Fruit fly (Drosophila melanogaster) whole organism, embryonic: ENCODE data around the gene dally.

Experiments used
- CG10366 ChIP-seq: fragments of 200-800 bp; sonication (Bioruptor generic); IDR thresholded peaks from 2 replicates; pipeline ENCODE4 v1.3.6; 2022; ENCODE audit warnings: missing biosample characterization, missing genetic modification characterization
- CG10979 ChIP-seq: fragments of 200-800 bp; sonication (Bioruptor generic); optimal IDR thresholded peaks from 2 replicates; lab custom pipeline; 2018; ENCODE audit warnings: missing biosample characterization, mild to moderate bottlenecking, missing genetic modification characterization, moderate library complexity
- CG11560 ChIP-seq: fragments of 200-800 bp; sonication (Bioruptor generic); IDR thresholded peaks from 3 replicates; pipeline ENCODE4 v1.3.6; 2022; ENCODE audit warnings: missing biosample characterization, missing genetic modification characterization
- CG11695 ChIP-seq: fragments of 200-800 bp; sonication (Bioruptor generic); IDR thresholded peaks from 3 replicates; pipeline ENCODE4 v1.3.6; 2022; ENCODE audit warnings: missing biosample characterization, missing genetic modification characterization
- CG12071 ChIP-seq: fragments of 200-800 bp; sonication (Bioruptor generic); optimal IDR thresholded peaks from 3 replicates; lab custom pipeline; 2018; ENCODE audit warnings: missing biosample characterization, mild to moderate bottlenecking, missing genetic modification characterization
- CG12299 ChIP-seq: fragments of 200-800 bp; sonication (Bioruptor generic); optimal IDR thresholded peaks from 2 replicates; lab custom pipeline; 2018; ENCODE audit warnings: missing biosample characterization, mild to moderate bottlenecking, missing genetic modification characterization
- CG13424 ChIP-seq: fragments of 200-800 bp; sonication (Bioruptor generic); optimal IDR thresholded peaks from 2 replicates; lab custom pipeline; 2019; ENCODE audit warnings: missing biosample characterization, mild to moderate bottlenecking, missing genetic modification characterization, moderate library complexity
- CG14014 ChIP-seq: fragments of 200-800 bp; sonication (Bioruptor generic); IDR thresholded peaks from 2 replicates; pipeline ENCODE4 v1.3.6; 2022; ENCODE audit warnings: missing biosample characterization, missing genetic modification characterization
- CG14710 ChIP-seq: fragments of 200-800 bp; sonication (Bioruptor generic); optimal IDR thresholded peaks from 3 replicates; lab custom pipeline; 2019; ENCODE audit warnings: missing biosample characterization, mild to moderate bottlenecking, missing genetic modification characterization, moderate library complexity
- CG15479 ChIP-seq: fragments of 200-800 bp; sonication (Bioruptor generic); optimal IDR thresholded peaks from 3 replicates; lab custom pipeline; 2019; ENCODE audit warnings: missing biosample characterization, mild to moderate bottlenecking, missing genetic modification characterization, moderate library complexity
- CG16815 ChIP-seq: fragments of 200-800 bp; sonication (Bioruptor generic); optimal IDR thresholded peaks from 3 replicates; lab custom pipeline; 2017; ENCODE audit warnings: missing biosample characterization, mild to moderate bottlenecking, missing genetic modification characterization
- CG17912 ChIP-seq: fragments of 200-800 bp; sonication (Bioruptor generic); optimal IDR thresholded peaks from 2 replicates; lab custom pipeline; 2018; ENCODE audit warnings: missing biosample characterization, mild to moderate bottlenecking, missing genetic modification characterization
- CG18476 ChIP-seq: fragments of 200-800 bp; sonication (Bioruptor generic); optimal IDR thresholded peaks from 2 replicates; lab custom pipeline; 2016; ENCODE audit warnings: missing biosample characterization, mild to moderate bottlenecking, missing genetic modification characterization
- CG2678 ChIP-seq: fragments of 200-800 bp; sonication (Bioruptor generic); optimal IDR thresholded peaks from 3 replicates; lab custom pipeline; 2019; ENCODE audit warnings: missing biosample characterization, mild to moderate bottlenecking, missing genetic modification characterization, moderate library complexity
- CG2889 ChIP-seq: fragments of 200-800 bp; sonication (Bioruptor generic); IDR thresholded peaks from 3 replicates; pipeline ENCODE4 v1.3.6; 2022; ENCODE audit warnings: missing biosample characterization, missing genetic modification characterization
- CG30403 ChIP-seq: fragments of 200-800 bp; sonication (Bioruptor generic); optimal IDR thresholded peaks from 3 replicates; lab custom pipeline; 2016; ENCODE audit warnings: missing biosample characterization, missing genetic modification characterization
- CG30431 ChIP-seq: fragments of 200-800 bp; sonication (Bioruptor generic); optimal IDR thresholded peaks from 2 replicates; lab custom pipeline; 2017; ENCODE audit warnings: missing biosample characterization, missing genetic modification characterization
- CG32772 ChIP-seq: fragments of 200-800 bp; sonication (Bioruptor generic); IDR thresholded peaks from 2 replicates; pipeline ENCODE4 v1.3.6; 2022; ENCODE audit warnings: missing biosample characterization, missing genetic modification characterization
- CG6654 ChIP-seq: fragments of 200-800 bp; sonication (Bioruptor generic); optimal IDR thresholded peaks from 2 replicates; lab custom pipeline; 2017; ENCODE audit warnings: missing biosample characterization, mild to moderate bottlenecking, missing genetic modification characterization
- CG6683 ChIP-seq: fragments of 200-800 bp; sonication (Bioruptor generic); optimal IDR thresholded peaks from 2 replicates; lab custom pipeline; 2017; ENCODE audit warnings: missing biosample characterization, mild to moderate bottlenecking, missing genetic modification characterization, missing genetic modification reagents
- CG8359 ChIP-seq: fragments of 200-800 bp; sonication (Bioruptor generic); optimal IDR thresholded peaks from 2 replicates; lab custom pipeline; 2017; ENCODE audit warnings: missing biosample characterization, mild to moderate bottlenecking, missing genetic modification characterization, borderline replicate concordance
- CG9797 ChIP-seq: fragments of 200-800 bp; sonication (Bioruptor generic); optimal IDR thresholded peaks from 3 replicates; lab custom pipeline; 2018; ENCODE audit warnings: missing biosample characterization, mild to moderate bottlenecking, missing genetic modification characterization
- CG9817 ChIP-seq: fragments of 200-800 bp; sonication (Bioruptor generic); optimal IDR thresholded peaks from 2 replicates; lab custom pipeline; 2018; ENCODE audit warnings: missing biosample characterization, mild to moderate bottlenecking, missing genetic modification characterization, moderate library complexity
- D ChIP-seq, 2 experiments: fragments of 200-800 bp in 1 of 2; fragments of >200 bp in 1 of 2; sonication (Bioruptor generic) in 1 of 2; optimal IDR thresholded peaks; 2 replicates in 1 of 2; 3 replicates in 1 of 2; lab custom pipeline; 2017; ENCODE audit warnings: mild to moderate bottlenecking in 1 of 2, missing biosample characterization in 1 of 2, missing genetic modification characterization in 1 of 2, missing genetic modification reagents in 1 of 2
- D19A ChIP-seq: fragments of 200-800 bp; optimal IDR thresholded peaks from 3 replicates; lab custom pipeline; 2019; ENCODE audit warnings: missing biosample characterization, mild to moderate bottlenecking, missing genetic modification characterization, moderate library complexity
- Dbx ChIP-seq: fragments of 200-800 bp; sonication (Bioruptor generic); IDR thresholded peaks from 3 replicates; pipeline ENCODE4 v1.3.6; 2022; ENCODE audit warnings: missing biosample characterization, missing genetic modification characterization
- Dek ChIP-seq: fragments of 200-800 bp; sonication (Bioruptor generic); optimal IDR thresholded peaks from 3 replicates; lab custom pipeline; 2019; ENCODE audit warnings: missing biosample characterization, mild to moderate bottlenecking, missing genetic modification characterization, moderate library complexity
- Dip3 ChIP-seq: fragments of 200-800 bp; sonication (Bioruptor generic); optimal IDR thresholded peaks from 3 replicates; lab custom pipeline; 2016; ENCODE audit warnings: missing biosample characterization, missing genetic modification characterization
- E2f2 ChIP-seq: fragments of 200-800 bp; sonication (Bioruptor generic); IDR thresholded peaks from 2 replicates; pipeline ENCODE4 v1.3.6; 2022; ENCODE audit warnings: missing biosample characterization, missing genetic modification characterization
- H2.0 ChIP-seq: fragments of 200-800 bp; sonication (Bioruptor generic); IDR thresholded peaks from 2 replicates; pipeline ENCODE4 v1.3.6; 2022; ENCODE audit warnings: missing biosample characterization, missing genetic modification characterization
- Lhr ChIP-seq: fragments of 200-800 bp; sonication (Bioruptor generic); optimal IDR thresholded peaks from 3 replicates; lab custom pipeline; 2017; ENCODE audit warnings: mild to moderate bottlenecking, missing biosample characterization, missing genetic modification reagents, missing genetic modification characterization
- MTF-1 ChIP-seq: fragments of 200-800 bp; sonication (Bioruptor generic); optimal IDR thresholded peaks from 2 replicates; lab custom pipeline; 2018; ENCODE audit warnings: missing biosample characterization, mild to moderate bottlenecking, missing genetic modification characterization, borderline replicate concordance
- Med ChIP-seq: fragments of 200-800 bp; sonication (Bioruptor generic); peaks from one replicate; lab custom pipeline; 2016; ENCODE audit warnings: missing biosample characterization, missing genetic modification characterization, mild to moderate bottlenecking, inconsistent platforms, moderate library complexity
- Oaz ChIP-seq: fragments of 200-800 bp; sonication (Bioruptor generic); IDR thresholded peaks from 2 replicates; pipeline ENCODE4 v1.3.6; 2022; ENCODE audit warnings: missing biosample characterization, missing genetic modification characterization
- Rfx ChIP-seq: fragments of 200-800 bp; sonication (Bioruptor generic); IDR thresholded peaks from 2 replicates; pipeline ENCODE4 v1.3.6; 2022; ENCODE audit warnings: missing biosample characterization, missing genetic modification characterization
- YL-1 ChIP-seq: fragments of 200-800 bp; sonication (Bioruptor generic); optimal IDR thresholded peaks from 3 replicates; lab custom pipeline; 2017; ENCODE audit warnings: missing biosample characterization, mild to moderate bottlenecking, missing genetic modification characterization
- al ChIP-seq: fragments of 200-800 bp; sonication (Bioruptor generic); IDR thresholded peaks from 2 replicates; pipeline ENCODE4 v1.3.6; 2022; ENCODE audit warnings: missing biosample characterization, missing genetic modification characterization
- ase ChIP-seq: fragments of 200-800 bp; sonication (Bioruptor generic); IDR thresholded peaks from 3 replicates; pipeline ENCODE4 v1.3.6; 2022; ENCODE audit warnings: missing biosample characterization, missing genetic modification characterization
- bcd ChIP-seq: fragments of 200-800 bp; sonication (Bioruptor generic); optimal IDR thresholded peaks from 2 replicates; lab custom pipeline; 2017; ENCODE audit warnings: missing biosample characterization, mild to moderate bottlenecking, missing genetic modification characterization
- chif ChIP-seq, 2 experiments: fragments of 200-800 bp; sonication (Bioruptor generic); optimal IDR thresholded peaks; 3 replicates each; lab custom pipeline; 2016; ENCODE audit warnings: missing biosample characterization in 2 of 2, missing genetic modification characterization in 2 of 2
- crol ChIP-seq: fragments of 200-800 bp; sonication (Bioruptor generic); IDR thresholded peaks from 2 replicates; pipeline ENCODE4 v1.3.6; 2022; ENCODE audit warnings: missing biosample characterization, missing genetic modification characterization
- dysf ChIP-seq: fragments of 200-800 bp; sonication (Bioruptor generic); IDR thresholded peaks from 3 replicates; pipeline ENCODE4 v1.3.6; 2022; ENCODE audit warnings: missing biosample characterization, missing genetic modification characterization
- gsb-n ChIP-seq: fragments of 200-800 bp; sonication (Bioruptor generic); optimal IDR thresholded peaks from 3 replicates; lab custom pipeline; 2018; ENCODE audit warnings: missing biosample characterization, mild to moderate bottlenecking, missing genetic modification characterization
- inv ChIP-seq: fragments of 200-800 bp; sonication (Bioruptor generic); IDR thresholded peaks from 2 replicates; pipeline ENCODE4 v1.3.6; 2022; ENCODE audit warnings: missing biosample characterization, missing genetic modification characterization; ENCODE audit not compliant: partially characterized antibody
- luna ChIP-seq: fragments of 200-800 bp; sonication (Bioruptor generic); optimal IDR thresholded peaks from 2 replicates; lab custom pipeline; 2016; ENCODE audit warnings: missing biosample characterization, missing genetic modification characterization
- mirr ChIP-seq: fragments of 200-800 bp; sonication (Bioruptor generic); optimal IDR thresholded peaks from 3 replicates; lab custom pipeline; 2018; ENCODE audit warnings: missing biosample characterization, mild to moderate bottlenecking, missing genetic modification characterization
- pfk ChIP-seq: fragments of 200-800 bp; sonication (Bioruptor generic); optimal IDR thresholded peaks from 2 replicates; lab custom pipeline; 2018; ENCODE audit warnings: missing biosample characterization, mild to moderate bottlenecking, missing genetic modification characterization, moderate library complexity
- slou ChIP-seq: fragments of 200-800 bp; sonication (Bioruptor generic); optimal IDR thresholded peaks from 3 replicates; lab custom pipeline; 2016; ENCODE audit warnings: missing biosample characterization, missing genetic modification characterization
- vfl ChIP-seq: fragments of 200-800 bp; sonication (Bioruptor generic); optimal IDR thresholded peaks from 2 replicates; lab custom pipeline; 2016; ENCODE audit warnings: missing biosample characterization, missing genetic modification characterization
- z ChIP-seq: fragments of 200-800 bp; sonication (Bioruptor generic); IDR thresholded peaks from 3 replicates; pipeline ENCODE4 v1.3.6; 2022; ENCODE audit warnings: missing biosample characterization, missing genetic modification characterization

dally gene

DNA sequence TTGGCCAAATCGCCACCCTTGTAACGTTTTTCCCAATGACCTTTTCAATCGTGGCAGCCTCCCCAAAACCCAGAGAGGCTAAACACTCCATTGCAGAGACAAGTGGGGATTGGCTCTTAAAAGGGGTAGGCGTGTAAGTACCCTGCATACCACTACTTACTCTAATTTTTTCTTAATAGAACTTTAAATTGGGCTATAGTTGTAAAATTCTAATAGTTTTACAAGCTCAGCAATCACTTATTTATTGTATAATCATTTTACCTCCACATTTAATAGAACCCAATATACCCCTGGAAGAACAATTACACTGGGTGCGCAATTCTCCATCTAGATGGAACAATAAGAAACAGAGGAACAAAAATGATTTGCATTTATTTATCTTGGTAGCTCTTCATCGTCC lies 14.5 kb downstream of the dally start (continued):
- peak; percentile 75 for TF ChIP-seq CG30403 (GFP tag; lab: Kevin White, UChicago)
- TF ChIP-seq Rfx (GFP tag; lab: Robert Waterston, UW) = peak; percentile 79
- TF ChIP-seq CG14710 (tag; lab: Kevin White, UChicago) = peak; percentile 57
- TF ChIP-seq z (GFP tag; lab: Robert Waterston, UW) = 0 out of 3 replicates have a peak, but pooled peaks have one; percentile 59
- TF ChIP-seq al = 0 out of 2 replicates have a peak, but pooled peaks have one; percentile 37
- peak; percentile 26; the same call in 1 of the 3 replicates for TF ChIP-seq CG2889 (GFP tag; lab: Robert Waterston, UW)
- TF ChIP-seq Dbx (GFP tag; lab: Robert Waterston, UW) = peak; percentile 61; the same call in 2 of the 3 replicates
- TF ChIP-seq gsb-n (tag; lab: Kevin White, UChicago) = peak; percentile 58
- peak; percentile 75 for TF ChIP-seq CG13424 (tag; lab: Kevin White, UChicago)
- TF ChIP-seq Dek (tag; lab: Kevin White, UChicago) = peak; percentile 62
- TF ChIP-seq CG9797 (GFP tag; lab: Kevin White, UChicago) = no peak
- TF ChIP-seq CG32772 (GFP tag; lab: Robert Waterston, UW) = peak; percentile 74
- no peak for TF ChIP-seq CG18476
- TF ChIP-seq CG10979 = peak; percentile 79
- no peak for TF ChIP-seq CG15479
- TF ChIP-seq Lhr (GFP tag; lab: Kevin White, UChicago) = peak; percentile 37
- peak; percentile 72 for TF ChIP-seq CG10366 (GFP tag; lab: Robert Waterston, UW)
- peak; percentile 63 for TF ChIP-seq ase (GFP tag; lab: Robert Waterston, UW)
- peak; percentile 33 for TF ChIP-seq CG8359
- peak; percentile 51; the same call in 1 of the 2 replicates for TF ChIP-seq E2f2 (GFP tag; lab: Robert Waterston, UW)
- TF ChIP-seq D19A (tag; lab: Kevin White, UChicago) = peak; percentile 77
- TF ChIP-seq CG30431 (GFP tag; lab: Kevin White, UChicago) = peak; percentile 55
- peak; percentile 62 for TF ChIP-seq CG12299 (tag; lab: Kevin White, UChicago)
- peak; percentile 38; the same call in 1 of the 3 replicates for TF ChIP-seq CG11560 (tag; lab: Robert Waterston, UW)
- no peak for TF ChIP-seq YL-1
- TF ChIP-seq inv (GFP tag; lab: Robert Waterston, UW) = no peak
- peak; percentile 92 for TF ChIP-seq Med
- peak; percentile 52; the same call in 1 of the 2 replicates for TF ChIP-seq Oaz (GFP tag; lab: Robert Waterston, UW)
- TF ChIP-seq CG11695 = peak; percentile 66; the same call in 2 of the 3 replicates
- TF ChIP-seq CG14014 = peak; percentile 83
- no peak for TF ChIP-seq CG17912 (GFP tag; lab: Kevin White, UChicago)
- peak; percentile 23 for TF ChIP-seq slou
- peak; percentile 34 for TF ChIP-seq Dip3 (GFP tag; lab: Kevin White, UChicago)
- no peak for TF ChIP-seq MTF-1 (GFP tag; lab: Kevin White, UChicago)
- TF ChIP-seq CG9817 (tag; lab: Kevin White, UChicago) = peak; percentile 74
- peak; percentile 54 to 74 for TF ChIP-seq chif (GFP tag; optimal IDR thresholded peaks at IDR 0.05; lab: Kevin White, UChicago)
- no peak for TF ChIP-seq vfl (GFP tag; lab: Kevin White, UChicago)
- peak; percentile 88 for TF ChIP-seq CG2678 (tag; lab: Kevin White, UChicago)
- no peak for TF ChIP-seq pfk (GFP tag; lab: Kevin White, UChicago)
- peak; percentile 70 for TF ChIP-seq bcd (GFP tag; lab: Kevin White, UChicago)
- TF ChIP-seq CG16815 = peak; percentile 50
- TF ChIP-seq dysf (GFP tag; lab: Robert Waterston, UW) = peak; percentile 86
- no peak for TF ChIP-seq crol
- TF ChIP-seq luna (GFP tag; lab: Kevin White, UChicago) = no peak
- peak; percentile 8 for TF ChIP-seq CG6654 (GFP tag; lab: Kevin White, UChicago)
- peak; percentile 49 for TF ChIP-seq CG6683 (GFP tag; lab: Kevin White, UChicago)
- TF ChIP-seq CG12071 (GFP tag; lab: Kevin White, UChicago) = peak; percentile 71
- TF ChIP-seq D (optimal IDR thresholded peaks at IDR 0.05; lab: Kevin White, UChicago) = no peak
- TF ChIP-seq D (GFP tag; optimal IDR thresholded peaks at IDR 0.05; lab: Kevin White, UChicago) = peak; percentile 71
- TF ChIP-seq mirr (GFP tag; lab: Kevin White, UChicago) = peak; percentile 9
- peak; percentile 75 for TF ChIP-seq H2.0 (GFP tag; lab: Robert Waterston, UW)
